Fruit fly (Drosophila melanogaster): ENCODE measurements around the gene CG5418.

Gene CG5418

DNA sequence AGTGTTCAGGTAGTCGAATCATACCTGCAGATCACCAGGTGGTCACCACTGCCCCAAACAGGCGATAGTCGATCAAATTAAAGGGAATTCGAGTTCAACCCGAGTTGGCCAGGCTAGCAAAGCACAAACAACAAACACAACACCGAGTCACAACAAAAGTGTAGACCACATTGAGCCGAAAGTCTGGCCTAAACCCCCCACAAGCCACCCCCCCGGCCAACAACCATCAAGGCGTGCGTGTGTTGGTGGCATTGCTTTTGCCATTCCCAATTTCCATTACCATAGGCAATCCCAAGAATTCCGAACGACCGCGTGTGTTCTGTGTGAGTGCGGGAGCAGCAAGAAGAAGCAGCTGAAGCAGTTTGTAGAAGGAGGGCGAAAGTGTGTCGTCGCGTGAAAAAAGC lies 18.5 kb downstream of the CG5418 start, which contains the start of gene SC35:
Gene SC35, minus strand, starts transcription at position 131 of the 404 bp plus-strand sequence.
- TF ChIP-seq grau (tag; optimal IDR thresholded peaks at IDR 0.05) (no peak), CG8089 (GFP tag; optimal IDR thresholded peaks at IDR 0.05) (no peak), cg (GFP tag; optimal IDR thresholded peaks at IDR 0.05) (peak; percentile 74), CG18599 (GFP tag; optimal IDR thresholded peaks at IDR 0.05) (no peak), Atf-2 (GFP tag; optimal IDR thresholded peaks at IDR 0.05) (no peak), CG12071 (GFP tag; optimal IDR thresholded peaks at IDR 0.05) (no peak), CG1024 (GFP tag; IDR thresholded peaks at IDR 0.05) (no peak), CG3065 (GFP tag; optimal IDR thresholded peaks at IDR 0.05) (no peak), CG12769 (tag; optimal IDR thresholded peaks at IDR 0.05) (peak; percentile 69), CG32532 (GFP tag; IDR thresholded peaks at IDR 0.05) (no peak), CG15514 (GFP tag; optimal IDR thresholded peaks at IDR 0.05) (peak; percentile 76), hbn (GFP tag; IDR thresholded peaks at IDR 0.05; ENCODE audit: partially characterized antibody) (0 out of 2 replicates have a peak, but pooled peaks have one; percentile 22), CG43689 (GFP tag; IDR thresholded peaks at IDR 0.05) (no peak), sob (GFP tag; IDR thresholded peaks at IDR 0.05) (no peak), CG7987 (GFP tag; optimal IDR thresholded peaks at IDR 0.05) (peak; percentile 40), CG14667 (GFP tag; IDR thresholded peaks at IDR 0.05) (no peak), Side (GFP tag; optimal IDR thresholded peaks at IDR 0.05) (peak; percentile 2), CG15011 (GFP tag; optimal IDR thresholded peaks at IDR 0.05) (no peak), E2f2 (GFP tag; IDR thresholded peaks at IDR 0.05) (no peak), zen2 (GFP tag; IDR thresholded peaks at IDR 0.05; ENCODE audit: partially characterized antibody) (no peak), crc (GFP tag; optimal IDR thresholded peaks at IDR 0.05) (no peak), Poxn (GFP tag; IDR thresholded peaks at IDR 0.05) (no peak), bab2 (GFP tag; optimal IDR thresholded peaks at IDR 0.05) (no peak), dan (GFP tag; IDR thresholded peaks at IDR 0.05) (no peak), CG3838 (GFP tag; optimal IDR thresholded peaks at IDR 0.05) (no peak), dysf (GFP tag; IDR thresholded peaks at IDR 0.05) (no peak), sens (GFP tag) (peak; percentile 59), Ets97D (GFP tag; optimal IDR thresholded peaks at IDR 0.05) (peak; percentile 11), CG8290 (GFP tag; optimal IDR thresholded peaks at IDR 0.05) (no peak), CG8290 (tag; optimal IDR thresholded peaks at IDR 0.05) (peak in 1 of 2 experiments; percentile 58), HmgZ (tag; optimal IDR thresholded peaks at IDR 0.05) (peak; percentile 36), CG18476 (GFP tag; optimal IDR thresholded peaks at IDR 0.05) (no peak), otp (GFP tag; IDR thresholded peaks at IDR 0.05) (0 out of 3 replicates have a peak, but pooled peaks have one; percentile 0), CG15479 (GFP tag; optimal IDR thresholded peaks at IDR 0.05) (no peak), crp (GFP tag; optimal IDR thresholded peaks at IDR 0.05) (peak in 1 of 2 experiments; percentile 67), CG4617 (GFP tag; optimal IDR thresholded peaks at IDR 0.05; ENCODE audit: borderline replicate concordance) (peak; percentile 65), Hmx (GFP tag; optimal IDR thresholded peaks at IDR 0.05) (no peak), Bgb (GFP tag; IDR thresholded peaks at IDR 0.05; ENCODE audit: partially characterized antibody) (0 out of 2 replicates have a peak, but pooled peaks have one; percentile 23), Dbx (GFP tag; IDR thresholded peaks at IDR 0.05) (no peak), CG4360 (GFP tag; IDR thresholded peaks at IDR 0.05) (peak; percentile 61), Dref (GFP tag; IDR thresholded peaks at IDR 0.05) (peak; percentile 10; the same call in 1 of the 2 replicates), sens-2 (GFP tag; IDR thresholded peaks at IDR 0.05) (no peak), CG7963 (GFP tag; IDR thresholded peaks at IDR 0.05; ENCODE audit: partially characterized antibody) (0 out of 3 replicates have a peak, but pooled peaks have one; percentile 13), sd (tag; optimal IDR thresholded peaks at IDR 0.05) (peak; percentile 86), CG3407 (GFP tag; optimal IDR thresholded peaks at IDR 0.05) (no peak), CG13287 (GFP tag; IDR thresholded peaks at IDR 0.05; ENCODE audit: partially characterized antibody) (peak; percentile 15; the same call in 1 of the 2 replicates), CG17186 (GFP tag; optimal IDR thresholded peaks at IDR 0.05) (no peak), CG10654 (GFP tag; optimal IDR thresholded peaks at IDR 0.05) (no peak), pros (GFP tag; optimal IDR thresholded peaks at IDR 0.05) (no peak), Sry-β (GFP tag; optimal IDR thresholded peaks at IDR 0.05) (peak; percentile 53), Rx (GFP tag; IDR thresholded peaks at IDR 0.05) (no peak)
